Worm (Caenorhabditis elegans) whole organism, L1 larva: ENCODE results near the gene rhgf-1.

ENCODE experiments used
- C04F5.9 ChIP-seq: sonication (generic microtip); optimal IDR thresholded peaks from 2 replicates; lab custom pipeline; 2016; ENCODE audit warnings: missing genetic modification characterization, missing compliant biosample characterization
- C16A3.4 ChIP-seq: fragments of 150-350 bp; optimal IDR thresholded peaks from 2 replicates; lab custom pipeline; 2014; ENCODE audit warnings: missing biosample characterization, missing genetic modification characterization
- F16B12.6 ChIP-seq: fragments of 150-350 bp; optimal IDR thresholded peaks from 2 replicates; lab custom pipeline; 2014; ENCODE audit warnings: missing biosample characterization, missing genetic modification characterization
- aly-2 ChIP-seq: fragments of 150-350 bp; optimal IDR thresholded peaks from 2 replicates; lab custom pipeline; 2014; ENCODE audit warnings: missing biosample characterization, missing genetic modification characterization
- ama-1 ChIP-seq: fragments of 150-350 bp; optimal IDR thresholded peaks from 2 replicates; lab custom pipeline; 2014
- blmp-1 ChIP-seq: fragments of 150-350 bp; optimal IDR thresholded peaks from 2 replicates; lab custom pipeline; 2014; ENCODE audit warnings: missing biosample characterization, missing genetic modification characterization
- ceh-82 ChIP-seq, 3 experiments: fragments of 150-350 bp in 1 of 3; sonication (generic microtip) in 2 of 3; optimal IDR thresholded peaks; 2 replicates each; lab custom pipeline; 2014 to 2017; ENCODE audit warnings: missing biosample characterization in 3 of 3, missing genetic modification characterization in 3 of 3
- efl-1 ChIP-seq, 4 experiments: fragments of 150-350 bp; optimal IDR thresholded peaks in 3 of 4; peaks in 1 of 4; 1 replicate in 1 of 4; 2 replicates in 3 of 4; lab custom pipeline; 2014; ENCODE audit warnings: missing biosample characterization in 2 of 4, missing genetic modification characterization in 2 of 4, missing genetic modification reagents in 2 of 4
- egl-13 ChIP-seq: sonication (generic microtip); optimal IDR thresholded peaks from 2 replicates; lab custom pipeline; 2016; ENCODE audit warnings: missing genotype, missing genetic modification reagents, missing genetic modification characterization, missing compliant biosample characterization
- elt-2 ChIP-seq: sonication (generic microtip); optimal IDR thresholded peaks from 2 replicates; lab custom pipeline; 2016; ENCODE audit warnings: missing genetic modification characterization, mild to moderate bottlenecking, inconsistent platforms, missing compliant biosample characterization, missing genetic modification reagents
- ets-5 ChIP-seq: fragments of 200-800 bp; sonication (Bioruptor generic); IDR thresholded peaks from 2 replicates; pipeline ENCODE4 v1.3.6; 2022; ENCODE audit warnings: missing genetic modification characterization, missing compliant biosample characterization
- fos-1 ChIP-seq: fragments of 150-350 bp; optimal IDR thresholded peaks from 2 replicates; lab custom pipeline; 2014; ENCODE audit warnings: missing biosample characterization, missing genetic modification characterization
- hlh-4 ChIP-seq: sonication (generic microtip); optimal IDR thresholded peaks from 2 replicates; lab custom pipeline; 2016; ENCODE audit warnings: mild to moderate bottlenecking, missing genetic modification characterization, missing compliant biosample characterization
- irx-1 ChIP-seq: sonication (generic microtip); optimal IDR thresholded peaks from 2 replicates; lab custom pipeline; 2016; ENCODE audit warnings: missing genetic modification characterization, missing compliant biosample characterization
- isw-1 ChIP-seq: fragments of 200-800 bp; sonication (Bioruptor generic); IDR thresholded peaks from 2 replicates; pipeline ENCODE4 v1.3.6; 2022; ENCODE audit warnings: missing genetic modification characterization, missing compliant biosample characterization
- jun-1 ChIP-seq: fragments of 150-350 bp; optimal IDR thresholded peaks from 2 replicates; lab custom pipeline; 2014; ENCODE audit warnings: missing biosample characterization, missing genetic modification reagents, missing genetic modification characterization
- lin-14 ChIP-seq: fragments of 200-800 bp; sonication (Bioruptor generic); optimal IDR thresholded peaks from 2 replicates; lab custom pipeline; 2018; ENCODE audit warnings: mild to moderate bottlenecking, missing genetic modification characterization, moderate library complexity, missing compliant biosample characterization
- lin-35 ChIP-seq, 2 experiments: fragments of 150-350 bp; optimal IDR thresholded peaks; 2 replicates each; lab custom pipeline; 2014; ENCODE audit warnings: missing biosample characterization in 2 of 2, missing genetic modification characterization in 2 of 2, missing genetic modification reagents in 2 of 2
- lir-3 ChIP-seq: sonication (generic microtip); optimal IDR thresholded peaks from 2 replicates; lab custom pipeline; 2016; ENCODE audit warnings: mild to moderate bottlenecking, missing genetic modification characterization, moderate library complexity, missing compliant biosample characterization; ENCODE audit not compliant: poor library complexity
- mep-1 ChIP-seq: fragments of 150-350 bp; optimal IDR thresholded peaks from 2 replicates; lab custom pipeline; 2014; ENCODE audit warnings: missing biosample characterization, missing genetic modification characterization
- nhr-20 ChIP-seq: sonication (generic microtip); optimal IDR thresholded peaks from 2 replicates; lab custom pipeline; 2016; ENCODE audit warnings: mild to moderate bottlenecking, missing genetic modification characterization, missing compliant biosample characterization
- nhr-47 ChIP-seq: sonication (generic microtip); optimal IDR thresholded peaks from 2 replicates; lab custom pipeline; 2016; ENCODE audit warnings: mild to moderate bottlenecking, missing genetic modification characterization, moderate library complexity, missing compliant biosample characterization
- nhr-71 ChIP-seq: sonication (generic microtip); optimal IDR thresholded peaks from 2 replicates; lab custom pipeline; 2016; ENCODE audit warnings: mild to moderate bottlenecking, missing genetic modification characterization, moderate library complexity, missing compliant biosample characterization
- nhr-77 ChIP-seq: fragments of 150-350 bp; optimal IDR thresholded peaks from 2 replicates; lab custom pipeline; 2014; ENCODE audit warnings: missing biosample characterization, missing genetic modification characterization
- nhr-84 ChIP-seq: sonication (generic microtip); optimal IDR thresholded peaks from 2 replicates; lab custom pipeline; 2017; ENCODE audit warnings: missing biosample characterization, missing genetic modification characterization
- nhr-85 ChIP-seq: sonication (generic microtip); peaks from one replicate; lab custom pipeline; 2016; ENCODE audit warnings: missing genetic modification characterization, inconsistent platforms, missing compliant biosample characterization
- nhr-90 ChIP-seq: sonication (generic microtip); optimal IDR thresholded peaks from 2 replicates; lab custom pipeline; 2016; ENCODE audit warnings: mild to moderate bottlenecking, missing genetic modification characterization, missing compliant biosample characterization; ENCODE audit not compliant: poor library complexity
- snpc-4 ChIP-seq: fragments of 150-350 bp; optimal IDR thresholded peaks from 2 replicates; lab custom pipeline; 2014; ENCODE audit warnings: missing biosample characterization, missing genetic modification characterization
- snu-23 ChIP-seq: sonication (generic microtip); optimal IDR thresholded peaks from 2 replicates; lab custom pipeline; 2016; ENCODE audit warnings: missing genetic modification characterization, missing compliant biosample characterization
- sox-4 ChIP-seq: sonication (generic microtip); optimal IDR thresholded peaks from 2 replicates; lab custom pipeline; 2016; ENCODE audit warnings: missing genetic modification characterization, missing compliant biosample characterization
- tlp-1 ChIP-seq: fragments of 150-350 bp; optimal IDR thresholded peaks from 2 replicates; lab custom pipeline; 2014; ENCODE audit warnings: missing biosample characterization, missing genetic modification characterization
- unc-62 ChIP-seq: fragments of 150-350 bp; optimal IDR thresholded peaks from 2 replicates; lab custom pipeline; 2014; ENCODE audit warnings: missing biosample characterization, missing genetic modification reagents, missing genetic modification characterization
- vab-15 ChIP-seq: sonication (generic microtip); optimal IDR thresholded peaks from 2 replicates; lab custom pipeline; 2017; ENCODE audit warnings: missing genotype, mild to moderate bottlenecking, missing genetic modification characterization, missing compliant biosample characterization
- xbp-1 ChIP-seq: sonication (generic microtip); optimal IDR thresholded peaks from 2 replicates; lab custom pipeline; 2016; ENCODE audit warnings: missing genetic modification characterization, missing compliant biosample characterization
- zip-4 ChIP-seq: fragments of 200-800 bp; sonication (Bioruptor generic); optimal IDR thresholded peaks from 2 replicates; lab custom pipeline; 2018; ENCODE audit warnings: mild to moderate bottlenecking, missing genetic modification characterization, moderate library complexity, missing compliant biosample characterization

The rhgf-1 gene

ce11 chrX:10694248-10694647 is 17.4 kb downstream of the rhgf-1 start:
- TF ChIP-seq blmp-1 (tag; lab: Kevin White, UChicago) (no peak), C16A3.4 (tag; lab: Kevin White, UChicago) (no peak), ets-5 (no peak), nhr-20 (tag; lab: Kevin White, UChicago) (peak; percentile 18), nhr-71 (tag; lab: Kevin White, UChicago) (no peak), ama-1 (lab: Kevin White, UChicago) (no peak), nhr-84 (no peak), lin-35 (GFP tag; optimal IDR thresholded peaks at IDR 0.05; lab: Kevin White, UChicago) (peak in 1 of 2 experiments; percentile 36), egl-13 (tag; lab: Kevin White, UChicago) (no peak), unc-62 (GFP tag; lab: Kevin White, UChicago) (no peak), nhr-47 (tag; lab: Kevin White, UChicago) (no peak), sox-4 (tag; lab: Kevin White, UChicago) (no peak), efl-1 (optimal IDR thresholded peaks at IDR 0.05; lab: Kevin White, UChicago) (no peak), efl-1 (GFP tag; optimal IDR thresholded peaks at IDR 0.05 in 1 of 2; lab: Kevin White, UChicago) (peak in 1 of 2 experiments; percentile 26), C04F5.9 (tag; lab: Kevin White, UChicago) (no peak), elt-2 (peak; percentile 92), vab-15 (tag; lab: Kevin White, UChicago) (no peak), ceh-82 (tag; optimal IDR thresholded peaks at IDR 0.05; lab: Kevin White, UChicago) (no peak), nhr-77 (tag; lab: Kevin White, UChicago) (no peak), fos-1 (no peak), hlh-4 (no peak), snpc-4 (no peak), aly-2 (no peak), isw-1 (GFP tag; lab: Robert Waterston, UW) (no peak), tlp-1 (tag; lab: Kevin White, UChicago) (no peak)

- TF ChIP-seq irx-1: no peak
Measured at ce11 chrX:10692057-10692456, 19.6 kb downstream of the rhgf-1 start.

DNA sequence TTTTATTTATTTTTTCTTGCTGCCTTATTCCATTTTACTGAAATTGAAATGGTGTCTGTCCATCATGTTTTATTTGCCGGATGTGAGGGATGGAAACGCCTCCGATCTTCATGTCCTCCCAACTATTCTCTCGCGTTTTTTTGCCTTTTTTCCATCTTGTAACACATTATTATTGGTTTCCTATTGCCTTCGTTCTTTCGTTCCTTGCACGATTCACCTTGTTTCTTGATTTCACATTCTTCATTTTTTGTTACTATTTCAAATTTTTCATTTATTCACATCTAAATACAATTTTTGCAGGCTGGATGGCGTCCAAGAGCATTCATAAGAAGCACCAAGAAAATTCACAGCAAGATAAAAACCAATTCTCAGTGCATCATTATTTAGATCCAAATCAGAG is 20.0 kb downstream of the rhgf-1 start, which contains the start of gene yap-1:
yap-1 (plus strand) TSS at position 301 of the 400 bp plus-strand sequence.
- TF ChIP-seq lin-35 (GFP tag; optimal IDR thresholded peaks at IDR 0.05; lab: Kevin White, UChicago) (no peak), efl-1 (optimal IDR thresholded peaks at IDR 0.05; lab: Kevin White, UChicago) (no peak), efl-1 (GFP tag; optimal IDR thresholded peaks at IDR 0.05 in 1 of 2; lab: Kevin White, UChicago) (peak in 1 of 2 experiments; percentile 74)

- TF ChIP-seq nhr-20 (tag; lab: Kevin White, UChicago): peak; percentile 13
- peak; percentile 91 for TF ChIP-seq blmp-1 (tag; lab: Kevin White, UChicago)
- TF ChIP-seq xbp-1 (tag; lab: Kevin White, UChicago): peak; percentile 12
- peak in 1 of 2 experiments; percentile 37 for TF ChIP-seq lin-35 (GFP tag; optimal IDR thresholded peaks at IDR 0.05; lab: Kevin White, UChicago)
- TF ChIP-seq nhr-90 (tag; lab: Kevin White, UChicago): peak; percentile 35
- TF ChIP-seq snu-23 (GFP tag; lab: Kevin White, UChicago): peak; percentile 20
- TF ChIP-seq zip-4 (GFP tag; lab: Kevin White, UChicago): no peak
- TF ChIP-seq nhr-85 (tag; lab: Kevin White, UChicago): peak; percentile 72
- TF ChIP-seq ets-5: no peak
- no peak for TF ChIP-seq F16B12.6
- TF ChIP-seq nhr-71 (tag; lab: Kevin White, UChicago): peak; percentile 17
- TF ChIP-seq lin-14 (GFP tag; lab: Kevin White, UChicago): peak; percentile 76
Measured at ce11 chrX:10691232-10691631, 20.4 kb downstream of the rhgf-1 start.

DNA sequence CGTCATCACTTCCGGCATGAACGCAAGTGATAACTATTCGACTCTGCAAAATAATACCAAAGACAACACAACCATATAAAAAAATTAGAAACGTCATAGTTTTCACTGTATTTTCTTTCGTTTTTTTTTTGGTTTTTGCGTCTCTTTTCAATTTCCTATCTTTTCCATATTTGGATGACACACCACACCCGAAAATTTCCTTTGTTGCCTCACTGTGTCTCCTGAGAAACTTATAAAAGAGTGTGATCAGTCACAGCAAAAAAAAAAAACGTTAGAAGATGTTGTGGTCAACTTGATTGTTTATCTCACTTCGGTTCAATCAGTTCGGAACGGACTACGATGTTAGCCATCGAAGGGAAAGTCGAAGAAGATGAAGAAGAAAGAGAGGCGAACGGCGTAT is 21.9 kb downstream of the rhgf-1 start:
- no peak for TF ChIP-seq jun-1 (tag; lab: Kevin White, UChicago)
- TF ChIP-seq nhr-85 (tag; lab: Kevin White, UChicago): peak; percentile 85
- TF ChIP-seq snu-23 (GFP tag; lab: Kevin White, UChicago): peak; percentile 22
- TF ChIP-seq nhr-20 (tag; lab: Kevin White, UChicago): peak; percentile 26
- no peak for TF ChIP-seq lir-3
- TF ChIP-seq irx-1: no peak
- peak; percentile 85 for TF ChIP-seq blmp-1 (tag; lab: Kevin White, UChicago)
- peak; percentile 67 for TF ChIP-seq lin-14 (GFP tag; lab: Kevin White, UChicago)
- no peak for TF ChIP-seq efl-1 (optimal IDR thresholded peaks at IDR 0.05; lab: Kevin White, UChicago)
- no peak for TF ChIP-seq efl-1 (GFP tag; optimal IDR thresholded peaks at IDR 0.05 in 1 of 2; lab: Kevin White, UChicago)
- TF ChIP-seq lin-35 (GFP tag; optimal IDR thresholded peaks at IDR 0.05; lab: Kevin White, UChicago): peak in 1 of 2 experiments; percentile 44
- TF ChIP-seq mep-1 (tag; lab: Kevin White, UChicago): peak; percentile 50
